Worm (Caenorhabditis elegans): ENCODE results near the gene zyg-8.

zyg-8 gene

DNA sequence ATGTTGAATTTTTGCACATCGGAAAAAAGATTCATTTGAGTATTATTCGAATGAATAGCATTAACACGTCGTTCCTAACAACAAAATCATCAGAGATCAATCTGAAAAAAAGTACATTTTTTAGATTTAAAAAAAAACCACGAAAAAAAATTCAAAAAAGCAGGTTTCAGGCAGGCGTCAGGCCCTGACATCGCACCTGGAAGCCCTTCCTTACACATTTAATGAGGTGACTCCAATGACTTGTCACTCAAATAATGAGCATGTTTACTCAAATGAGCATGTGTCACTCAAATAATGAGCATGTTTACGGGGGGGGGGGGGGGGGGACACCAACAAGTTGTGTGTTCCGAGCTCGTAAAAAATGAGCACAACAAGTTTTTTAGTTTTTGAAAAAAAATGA, 56.9 kb downstream of the zyg-8 start, which contains the start of gene lron-12:
Gene lron-12, minus strand, starts transcription at position 101 of the 400 bp plus-strand sequence.
- TF ChIP-seq alr-1 (tag; optimal IDR thresholded peaks at IDR 0.05; ENCODE audit: borderline replicate concordance) (no peak), efl-1 (optimal IDR thresholded peaks at IDR 0.05) (no peak), efl-1 (GFP tag; optimal IDR thresholded peaks at IDR 0.05 in 1 of 2) (peak in 1 of 2 experiments; percentile 6)

DNA sequence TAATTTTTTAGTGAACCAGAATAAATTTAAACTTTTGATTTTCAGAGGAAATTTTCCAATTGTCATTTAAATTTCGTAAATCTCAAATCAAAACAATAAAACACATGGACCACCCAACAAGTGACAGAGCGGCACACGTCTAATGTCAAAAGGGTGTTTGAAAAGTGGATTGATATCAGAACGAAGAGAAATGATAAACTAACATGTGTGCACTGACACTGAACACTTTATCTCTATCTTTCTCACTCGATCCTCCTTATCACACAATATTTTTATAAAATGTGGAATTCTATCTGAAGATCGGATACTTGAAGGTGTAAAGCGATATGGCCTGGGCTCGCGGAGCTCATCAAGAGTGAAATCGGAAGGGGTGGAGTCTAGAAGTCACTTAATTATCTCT, 58.1 kb downstream of the zyg-8 start:
- TF ChIP-seq nhr-76 (tag; optimal IDR thresholded peaks at IDR 0.05): no peak
- TF ChIP-seq unc-86 (tag; optimal IDR thresholded peaks at IDR 0.05): no peak
- TF ChIP-seq mdl-1 (tag; optimal IDR thresholded peaks at IDR 0.05): no peak
- TF ChIP-seq nhr-77 (tag; optimal IDR thresholded peaks at IDR 0.05): no peak
- TF ChIP-seq elt-2 (tag; optimal IDR thresholded peaks at IDR 0.05): no peak
- no peak for TF ChIP-seq pax-3 (tag; optimal IDR thresholded peaks at IDR 0.05)
- TF ChIP-seq blmp-1 (tag; optimal IDR thresholded peaks at IDR 0.05): no peak
- no peak for TF ChIP-seq fkh-8 (tag; optimal IDR thresholded peaks at IDR 0.05)
- no peak for TF ChIP-seq dsc-1 (tag; optimal IDR thresholded peaks at IDR 0.05)
- no peak for TF ChIP-seq nhr-19 (GFP tag; conservative IDR thresholded peaks at IDR 0.05)
- TF ChIP-seq sox-4 (tag; optimal IDR thresholded peaks at IDR 0.05): no peak
- TF ChIP-seq nhr-11 (tag; optimal IDR thresholded peaks at IDR 0.05): no peak
- TF ChIP-seq unc-30 (tag; optimal IDR thresholded peaks at IDR 0.05): no peak
- no peak for TF ChIP-seq dpl-1 (GFP tag; optimal IDR thresholded peaks at IDR 0.05)

DNA sequence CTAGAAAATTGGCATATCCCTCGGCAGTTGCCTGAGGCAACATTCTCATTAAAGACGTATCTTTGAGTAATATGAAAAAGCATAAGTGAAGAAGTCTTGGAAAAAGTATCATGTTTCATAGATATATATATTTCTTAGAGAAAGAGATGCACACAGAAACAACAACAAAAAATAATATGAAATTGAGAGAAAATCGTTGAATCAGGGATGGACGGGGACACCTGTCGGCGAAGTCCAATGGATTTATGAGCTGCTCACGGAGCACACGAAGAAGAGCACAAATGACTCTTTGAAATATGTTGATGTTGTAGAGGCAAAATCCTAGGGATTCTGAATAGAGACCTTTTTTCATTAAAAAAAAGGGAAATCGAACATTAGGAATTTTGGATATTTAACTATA, 59.7 kb downstream of the zyg-8 start:
- TF ChIP-seq ztf-11 (tag; optimal IDR thresholded peaks at IDR 0.05): no peak
- TF ChIP-seq elt-2 (tag; optimal IDR thresholded peaks at IDR 0.05): no peak
- no peak for TF ChIP-seq aly-2 (tag; optimal IDR thresholded peaks at IDR 0.05)
- TF ChIP-seq ets-5 (GFP tag; IDR thresholded peaks at IDR 0.05): no peak
- no peak for TF ChIP-seq aha-1 (tag; optimal IDR thresholded peaks at IDR 0.05)
- TF ChIP-seq nhr-76 (tag; optimal IDR thresholded peaks at IDR 0.05): no peak
- no peak for TF ChIP-seq mep-1 (tag; optimal IDR thresholded peaks at IDR 0.05)
- TF ChIP-seq irx-1 (tag; optimal IDR thresholded peaks at IDR 0.05): no peak
- TF ChIP-seq mab-9 (GFP tag; IDR thresholded peaks at IDR 0.05): no peak
- no peak for TF ChIP-seq fos-1 (tag; optimal IDR thresholded peaks at IDR 0.05)
- no peak for TF ChIP-seq tbx-2 (tag; optimal IDR thresholded peaks at IDR 0.05)
- TF ChIP-seq egl-13 (tag; optimal IDR thresholded peaks at IDR 0.05): no peak
- TF ChIP-seq lin-14 (GFP tag; optimal IDR thresholded peaks at IDR 0.05): no peak

Data from whole organism, L1 larva.